Fruit fly (Drosophila melanogaster) whole organism, embryonic: ENCODE data around the gene CG44362.

Source experiments
- Abd-B ChIP-seq: fragments of 200-800 bp; sonication (Bioruptor generic); optimal IDR thresholded peaks from 2 replicates; lab custom pipeline; 2018; ENCODE audit warnings: missing biosample characterization, mild to moderate bottlenecking, missing genetic modification characterization, moderate library complexity
- CG10209 ChIP-seq: fragments of 200-800 bp; sonication (Bioruptor generic); optimal IDR thresholded peaks from 3 replicates; lab custom pipeline; 2017; ENCODE audit warnings: missing biosample characterization, mild to moderate bottlenecking, missing genetic modification characterization, missing genetic modification reagents
- CG10565 ChIP-seq: fragments of 200-800 bp; sonication (Bioruptor generic); optimal IDR thresholded peaks from 3 replicates; lab custom pipeline; 2016; ENCODE audit warnings: missing biosample characterization, mild to moderate bottlenecking, missing genetic modification characterization
- CG11398 ChIP-seq: fragments of 200-800 bp; sonication (Bioruptor generic); optimal IDR thresholded peaks from 2 replicates; lab custom pipeline; 2016; ENCODE audit warnings: missing biosample characterization, missing genetic modification characterization
- CG11504 ChIP-seq: fragments of 200-800 bp; sonication (Bioruptor generic); optimal IDR thresholded peaks from 3 replicates; lab custom pipeline; 2019; ENCODE audit warnings: missing biosample characterization, mild to moderate bottlenecking, missing genetic modification characterization, moderate library complexity
- CG11560 ChIP-seq: fragments of 200-800 bp; sonication (Bioruptor generic); IDR thresholded peaks from 3 replicates; pipeline ENCODE4 v1.3.6; 2022; ENCODE audit warnings: missing biosample characterization, missing genetic modification characterization
- CG12155 ChIP-seq: fragments of 200-800 bp; sonication (Bioruptor generic); optimal IDR thresholded peaks from 3 replicates; lab custom pipeline; 2016; ENCODE audit warnings: missing biosample characterization, missing genetic modification characterization
- CG12769 ChIP-seq: fragments of 200-800 bp; sonication (Bioruptor generic); optimal IDR thresholded peaks from 2 replicates; lab custom pipeline; 2019; ENCODE audit warnings: missing biosample characterization, mild to moderate bottlenecking, missing genetic modification characterization, moderate library complexity
- CG13287 ChIP-seq: fragments of 200-800 bp; sonication (Bioruptor generic); IDR thresholded peaks from 2 replicates; pipeline ENCODE4 v1.3.6; 2022; ENCODE audit warnings: missing biosample characterization, missing genetic modification characterization; ENCODE audit not compliant: partially characterized antibody
- CG13775 ChIP-seq: fragments of 200-800 bp; sonication (Bioruptor generic); optimal IDR thresholded peaks from 3 replicates; lab custom pipeline; 2017; ENCODE audit warnings: missing biosample characterization, mild to moderate bottlenecking, missing genetic modification characterization
- CG15479 ChIP-seq: fragments of 200-800 bp; sonication (Bioruptor generic); optimal IDR thresholded peaks from 3 replicates; lab custom pipeline; 2019; ENCODE audit warnings: missing biosample characterization, mild to moderate bottlenecking, missing genetic modification characterization, moderate library complexity
- CG17359 ChIP-seq: fragments of 200-800 bp; sonication (Bioruptor generic); optimal IDR thresholded peaks from 3 replicates; lab custom pipeline; 2018; ENCODE audit warnings: missing biosample characterization, mild to moderate bottlenecking, missing genetic modification characterization, moderate library complexity
- CG2120 ChIP-seq: fragments of 200-800 bp; sonication (Bioruptor generic); optimal IDR thresholded peaks from 3 replicates; lab custom pipeline; 2016; ENCODE audit warnings: missing biosample characterization, missing genetic modification characterization
- CG2202 ChIP-seq: fragments of 200-800 bp; sonication (Bioruptor generic); optimal IDR thresholded peaks from 2 replicates; lab custom pipeline; 2018; ENCODE audit warnings: missing biosample characterization, mild to moderate bottlenecking, missing genetic modification characterization
- CG3407 ChIP-seq: fragments of 200-800 bp; sonication (Bioruptor generic); optimal IDR thresholded peaks from 2 replicates; lab custom pipeline; 2018; ENCODE audit warnings: missing biosample characterization, mild to moderate bottlenecking, missing genetic modification characterization
- CG34224 ChIP-seq: fragments of 200-800 bp; sonication (Bioruptor generic); IDR thresholded peaks from 3 replicates; pipeline ENCODE4 v1.3.6; 2022; ENCODE audit warnings: missing biosample characterization, missing genetic modification characterization; ENCODE audit not compliant: partially characterized antibody
- CG4404 ChIP-seq: fragments of 200-800 bp; sonication (Bioruptor generic); IDR thresholded peaks from 2 replicates; pipeline ENCODE4 v1.3.6; 2022; ENCODE audit warnings: missing biosample characterization, missing genetic modification characterization
- CG5953 ChIP-seq: fragments of 200-800 bp; sonication (Bioruptor generic); IDR thresholded peaks from 2 replicates; pipeline ENCODE4 v1.3.6; 2022; ENCODE audit warnings: missing biosample characterization, missing genetic modification characterization
- CG6683 ChIP-seq: fragments of 200-800 bp; sonication (Bioruptor generic); optimal IDR thresholded peaks from 2 replicates; lab custom pipeline; 2017; ENCODE audit warnings: missing biosample characterization, mild to moderate bottlenecking, missing genetic modification characterization, missing genetic modification reagents
- CG6854 ChIP-seq: fragments of 200-800 bp; sonication (Bioruptor generic); optimal IDR thresholded peaks from 3 replicates; lab custom pipeline; 2017; ENCODE audit warnings: missing biosample characterization, mild to moderate bottlenecking, missing genetic modification characterization
- CG8388 ChIP-seq: fragments of 200-800 bp; sonication (Bioruptor generic); optimal IDR thresholded peaks from 2 replicates; lab custom pipeline; 2019; ENCODE audit warnings: missing biosample characterization, mild to moderate bottlenecking, missing genetic modification characterization, moderate library complexity
- CG9609 ChIP-seq: fragments of 200-800 bp; sonication (Bioruptor generic); optimal IDR thresholded peaks from 3 replicates; lab custom pipeline; 2016; ENCODE audit warnings: missing biosample characterization, missing genetic modification characterization
- CG9932 ChIP-seq: fragments of 200-800 bp; sonication (Bioruptor generic); IDR thresholded peaks from 2 replicates; pipeline ENCODE4 v1.3.6; 2022; ENCODE audit warnings: missing biosample characterization, missing genetic modification characterization
- CrebB ChIP-seq: fragments of 200-800 bp; sonication (Bioruptor generic); optimal IDR thresholded peaks from 3 replicates; lab custom pipeline; 2018; ENCODE audit warnings: missing biosample characterization, mild to moderate bottlenecking, missing genetic modification characterization
- Ets97D ChIP-seq: fragments of 200-800 bp; sonication (Bioruptor generic); optimal IDR thresholded peaks from 3 replicates; lab custom pipeline; 2016; ENCODE audit warnings: missing biosample characterization, missing genetic modification characterization
- HLHmδ ChIP-seq: fragments of 200-800 bp; sonication (Bioruptor generic); optimal IDR thresholded peaks from 2 replicates; lab custom pipeline; 2018; ENCODE audit warnings: missing biosample characterization, mild to moderate bottlenecking, missing genetic modification characterization, moderate library complexity
- Lim3 ChIP-seq: fragments of 200-800 bp; sonication (Bioruptor generic); IDR thresholded peaks from 2 replicates; pipeline ENCODE4 v1.3.6; 2022; ENCODE audit warnings: missing biosample characterization, missing genetic modification characterization
- NK7.1 ChIP-seq: fragments of 200-800 bp; sonication (Bioruptor generic); optimal IDR thresholded peaks from 3 replicates; lab custom pipeline; 2016; ENCODE audit warnings: missing biosample characterization, missing genetic modification characterization
- Opbp ChIP-seq: fragments of 200-800 bp; sonication (Bioruptor generic); IDR thresholded peaks from 3 replicates; pipeline ENCODE4 v1.3.6; 2022; ENCODE audit warnings: missing biosample characterization, missing genetic modification characterization; ENCODE audit not compliant: partially characterized antibody
- ara ChIP-seq: fragments of 200-800 bp; sonication (Bioruptor generic); IDR thresholded peaks from 2 replicates; pipeline ENCODE4 v1.3.6; 2022; ENCODE audit warnings: missing biosample characterization, missing genetic modification characterization
- ase ChIP-seq: fragments of 200-800 bp; sonication (Bioruptor generic); IDR thresholded peaks from 3 replicates; pipeline ENCODE4 v1.3.6; 2022; ENCODE audit warnings: missing biosample characterization, missing genetic modification characterization
- ato ChIP-seq: fragments of 200-800 bp; sonication (Bioruptor generic); IDR thresholded peaks from 2 replicates; pipeline ENCODE4 v1.3.6; 2022; ENCODE audit warnings: missing biosample characterization, missing genetic modification characterization; ENCODE audit not compliant: partially characterized antibody
- bowl ChIP-seq: fragments of 200-800 bp; sonication (Bioruptor generic); IDR thresholded peaks from 2 replicates; pipeline ENCODE4 v1.3.6; 2022; ENCODE audit warnings: missing biosample characterization, missing genetic modification characterization
- cad ChIP-seq: fragments of >200 bp; optimal IDR thresholded peaks from 2 replicates; lab custom pipeline; 2017; ENCODE audit warnings: missing biosample characterization, missing genetic modification characterization
- crp ChIP-seq, 2 experiments: fragments of 200-800 bp; sonication (Bioruptor generic); optimal IDR thresholded peaks; 2 replicates in 1 of 2; 3 replicates in 1 of 2; lab custom pipeline; 2017; ENCODE audit warnings: missing biosample characterization in 2 of 2, missing genetic modification characterization in 2 of 2, mild to moderate bottlenecking in 1 of 2, moderate library complexity in 1 of 2
- dati ChIP-seq: fragments of 200-800 bp; sonication (Bioruptor generic); IDR thresholded peaks from 2 replicates; pipeline ENCODE4 v1.3.6; 2022; ENCODE audit warnings: missing biosample characterization, missing genetic modification characterization
- dpn ChIP-seq, 2 experiments: fragments of 200-800 bp; sonication (Bioruptor generic); optimal IDR thresholded peaks; 3 replicates each; lab custom pipeline; 2016; ENCODE audit warnings: missing biosample characterization in 2 of 2, missing genetic modification characterization in 2 of 2
- fd102C ChIP-seq: fragments of 200-800 bp; sonication (Bioruptor generic); optimal IDR thresholded peaks from 2 replicates; lab custom pipeline; 2018; ENCODE audit warnings: missing biosample characterization, mild to moderate bottlenecking, missing genetic modification characterization, moderate library complexity
- gce ChIP-seq: fragments of 200-800 bp; sonication (Bioruptor generic); IDR thresholded peaks from 3 replicates; pipeline ENCODE4 v1.3.6; 2022; ENCODE audit warnings: missing biosample characterization, missing genetic modification characterization
- ham ChIP-seq: fragments of 200-800 bp; sonication (Bioruptor generic); IDR thresholded peaks from 2 replicates; pipeline ENCODE4 v1.3.6; 2022; ENCODE audit warnings: missing biosample characterization, missing genetic modification characterization
- nau ChIP-seq: fragments of 200-800 bp; sonication (Bioruptor generic); optimal IDR thresholded peaks from 3 replicates; lab custom pipeline; 2017; ENCODE audit warnings: missing biosample characterization, mild to moderate bottlenecking, missing genetic modification characterization, missing genetic modification reagents
- nerfin-2 ChIP-seq: fragments of 200-800 bp; sonication (Bioruptor generic); IDR thresholded peaks from 2 replicates; pipeline ENCODE4 v1.3.6; 2022; ENCODE audit warnings: missing biosample characterization, missing genetic modification characterization; ENCODE audit not compliant: partially characterized antibody
- nom ChIP-seq: fragments of 200-800 bp; sonication (Bioruptor generic); optimal IDR thresholded peaks from 2 replicates; lab custom pipeline; 2017; ENCODE audit warnings: missing biosample characterization, missing genetic modification characterization, mild to moderate bottlenecking, moderate library complexity, missing genetic modification reagents
- onecut ChIP-seq: fragments of 200-800 bp; sonication (Bioruptor generic); IDR thresholded peaks from 2 replicates; pipeline ENCODE4 v1.3.6; 2022; ENCODE audit warnings: missing biosample characterization, missing genetic modification characterization
- peb ChIP-seq: fragments of 200-800 bp; sonication (Bioruptor generic); IDR thresholded peaks from 2 replicates; pipeline ENCODE4 v1.3.6; 2022; ENCODE audit warnings: missing biosample characterization, missing genetic modification characterization
- slou ChIP-seq: fragments of 200-800 bp; sonication (Bioruptor generic); optimal IDR thresholded peaks from 3 replicates; lab custom pipeline; 2016; ENCODE audit warnings: missing biosample characterization, missing genetic modification characterization
- tup ChIP-seq: fragments of 200-800 bp; sonication (Bioruptor generic); optimal IDR thresholded peaks from 2 replicates; lab custom pipeline; 2016; ENCODE audit warnings: missing biosample characterization, mild to moderate bottlenecking, missing genetic modification characterization, moderate library complexity

The CG44362 gene

DNA sequence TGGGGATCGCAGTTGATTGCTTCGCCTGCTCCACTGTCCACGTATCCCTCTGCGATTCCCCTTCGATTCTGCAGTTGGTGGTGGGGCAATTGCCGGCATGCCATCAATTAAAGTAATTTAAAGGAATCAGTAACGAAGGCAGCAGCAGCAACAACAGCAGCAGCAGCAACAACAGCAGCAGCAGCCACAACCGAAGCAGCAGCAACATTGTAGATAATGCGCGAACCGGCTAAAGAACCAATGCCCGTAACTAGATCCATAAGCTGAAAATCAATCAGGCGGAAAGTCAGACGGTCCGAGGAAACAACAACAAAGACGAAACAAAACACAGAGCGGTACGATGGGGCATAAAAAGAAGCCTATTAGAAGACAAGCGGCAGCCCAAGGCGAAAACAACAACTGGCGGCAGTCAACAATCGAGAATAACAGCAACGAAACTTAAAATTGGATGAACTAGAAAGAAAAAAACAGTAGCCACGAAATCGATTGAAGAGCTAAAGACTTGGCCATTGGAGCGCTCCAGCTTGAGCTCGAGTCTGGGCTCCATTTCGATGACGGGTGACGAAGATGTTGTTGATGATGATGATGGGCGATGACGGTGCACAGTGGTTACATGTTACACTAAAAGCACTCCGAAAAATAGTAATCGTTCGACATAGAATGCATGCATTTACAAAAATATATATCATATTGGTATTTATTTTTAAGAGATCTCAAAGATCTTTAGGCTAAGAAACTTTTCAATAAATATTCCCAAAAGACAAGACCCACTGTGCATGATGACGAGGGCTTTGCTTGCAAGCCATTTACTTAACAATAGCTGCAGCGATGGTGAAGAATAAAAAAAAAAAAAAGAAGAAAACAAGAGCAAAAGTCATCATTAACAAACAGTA, 8.3 kb downstream of the CG44362 start (continued):
- TF ChIP-seq ase (peak; percentile 94), CG13287 (peak; percentile 15; the same call in 1 of the 2 replicates), cad (GFP tag; lab: Kevin White, UChicago) (no peak), CG11398 (GFP tag; lab: Kevin White, UChicago) (peak; percentile 92), CG12769 (peak; percentile 92), Ets97D (GFP tag; lab: Kevin White, UChicago) (peak; percentile 69), ato (GFP tag; lab: Robert Waterston, UW) (no peak), CG4404 (GFP tag; lab: Robert Waterston, UW) (peak; percentile 92), gce (peak; percentile 97), slou (GFP tag; lab: Kevin White, UChicago) (peak; percentile 77), CG8388 (GFP tag; lab: Kevin White, UChicago) (peak; percentile 95), Opbp (GFP tag; lab: Robert Waterston, UW) (peak; percentile 56; the same call in 2 of the 3 replicates), CG15479 (GFP tag; lab: Kevin White, UChicago) (no peak), Lim3 (GFP tag; lab: Robert Waterston, UW) (peak; percentile 85), HLHmδ (GFP tag; lab: Kevin White, UChicago) (no peak), bowl (GFP tag; lab: Robert Waterston, UW) (peak; percentile 87), ara (GFP tag; lab: Robert Waterston, UW) (peak; percentile 98), crp (GFP tag; optimal IDR thresholded peaks at IDR 0.05; lab: Kevin White, UChicago) (peak in 1 of 2 experiments; percentile 53), Abd-B (GFP tag; lab: Kevin White, UChicago) (peak; percentile 71), CG5953 (GFP tag; lab: Robert Waterston, UW) (peak; percentile 92), nerfin-2 (GFP tag; lab: Robert Waterston, UW) (no peak), onecut (peak; percentile 93), ham (GFP tag; lab: Robert Waterston, UW) (peak; percentile 56; the same call in 1 of the 2 replicates), CG10209 (GFP tag; lab: Kevin White, UChicago) (peak; percentile 94), peb (GFP tag; lab: Robert Waterston, UW) (peak; percentile 92), CG12155 (GFP tag; lab: Kevin White, UChicago) (peak; percentile 91), CG9932 (GFP tag; lab: Robert Waterston, UW) (peak; percentile 90), CG6854 (peak; percentile 80), CG2202 (tag; lab: Kevin White, UChicago) (peak; percentile 96), CG2120 (GFP tag; lab: Kevin White, UChicago) (peak; percentile 87), fd102C (GFP tag; lab: Kevin White, UChicago) (no peak), NK7.1 (GFP tag; lab: Kevin White, UChicago) (peak; percentile 74), CG13775 (GFP tag; lab: Kevin White, UChicago) (peak; percentile 88), CG9609 (peak; percentile 93), CG17359 (peak; percentile 97), CG34224 (GFP tag; lab: Robert Waterston, UW) (no peak), nau (GFP tag; lab: Kevin White, UChicago) (peak; percentile 77), CG11560 (tag; lab: Robert Waterston, UW) (peak; percentile 67; the same call in 2 of the 3 replicates), nom (GFP tag; lab: Kevin White, UChicago) (peak; percentile 86), dpn (GFP tag; optimal IDR thresholded peaks at IDR 0.05; lab: Kevin White, UChicago) (peak; percentile 91 to 96), CG10565 (GFP tag; lab: Kevin White, UChicago) (peak; percentile 52), CrebB (tag; lab: Kevin White, UChicago) (peak; percentile 91), tup (GFP tag; lab: Kevin White, UChicago) (peak; percentile 86), CG11504 (tag; lab: Kevin White, UChicago) (peak; percentile 95), CG6683 (GFP tag; lab: Kevin White, UChicago) (peak; percentile 77), CG3407 (GFP tag; lab: Kevin White, UChicago) (peak; percentile 94), dati (GFP tag; lab: Robert Waterston, UW) (peak; percentile 94)
